Fruit fly (Drosophila melanogaster) whole organism, embryonic: Measurements from ENCODE around the gene janA.

Source experiments
- Asciz ChIP-seq: fragments of 200-800 bp; sonication (Bioruptor generic); optimal IDR thresholded peaks from 2 replicates; lab custom pipeline; 2017; ENCODE audit warnings: missing biosample characterization, mild to moderate bottlenecking, missing genetic modification characterization, missing genetic modification reagents
- Atf-2 ChIP-seq: fragments of 200-800 bp; sonication (Bioruptor generic); optimal IDR thresholded peaks from 2 replicates; lab custom pipeline; 2016; ENCODE audit warnings: missing biosample characterization, missing genetic modification characterization
- Bdp1 ChIP-seq: fragments of 200-800 bp; sonication (Bioruptor generic); optimal IDR thresholded peaks from 3 replicates; lab custom pipeline; 2016; ENCODE audit warnings: missing biosample characterization, missing genetic modification characterization
- CG10565 ChIP-seq: fragments of 200-800 bp; sonication (Bioruptor generic); optimal IDR thresholded peaks from 3 replicates; lab custom pipeline; 2016; ENCODE audit warnings: missing biosample characterization, mild to moderate bottlenecking, missing genetic modification characterization
- CG12071 ChIP-seq: fragments of 200-800 bp; sonication (Bioruptor generic); optimal IDR thresholded peaks from 3 replicates; lab custom pipeline; 2018; ENCODE audit warnings: missing biosample characterization, mild to moderate bottlenecking, missing genetic modification characterization
- CG2129 ChIP-seq: fragments of 200-800 bp; sonication (Bioruptor generic); IDR thresholded peaks from 2 replicates; pipeline ENCODE4 v1.3.6; 2022; ENCODE audit warnings: missing biosample characterization, missing genetic modification characterization; ENCODE audit not compliant: partially characterized antibody
- CG32532 ChIP-seq: fragments of 200-800 bp; sonication (Bioruptor generic); IDR thresholded peaks from 2 replicates; pipeline ENCODE4 v1.3.6; 2022; ENCODE audit warnings: missing biosample characterization, missing genetic modification characterization
- CG34376 ChIP-seq: fragments of 200-800 bp; sonication (Bioruptor generic); optimal IDR thresholded peaks from 2 replicates; lab custom pipeline; 2018; ENCODE audit warnings: missing biosample characterization, mild to moderate bottlenecking, missing genetic modification characterization
- CG4424 ChIP-seq: fragments of 200-800 bp; sonication (Bioruptor generic); optimal IDR thresholded peaks from 3 replicates; lab custom pipeline; 2016; ENCODE audit warnings: missing biosample characterization, missing genetic modification characterization
- CG6689 ChIP-seq: fragments of 200-800 bp; sonication (Bioruptor generic); IDR thresholded peaks from 2 replicates; pipeline ENCODE4 v1.3.6; 2022; ENCODE audit warnings: missing biosample characterization, missing genetic modification characterization
- CG9932 ChIP-seq: fragments of 200-800 bp; sonication (Bioruptor generic); IDR thresholded peaks from 2 replicates; pipeline ENCODE4 v1.3.6; 2022; ENCODE audit warnings: missing biosample characterization, missing genetic modification characterization
- Dfd ChIP-seq, 2 experiments: fragments of >200 bp; optimal IDR thresholded peaks; 2 replicates each; lab custom pipeline; 2017; ENCODE audit warnings: missing biosample characterization in 2 of 2, missing genetic modification characterization in 2 of 2
- Mrtf ChIP-seq: fragments of 200-800 bp; sonication (Bioruptor generic); IDR thresholded peaks from 3 replicates; pipeline ENCODE4 v1.3.6; 2022; ENCODE audit warnings: missing biosample characterization, missing genetic modification characterization
- NFAT ChIP-seq: fragments of 200-800 bp; sonication (Bioruptor generic); IDR thresholded peaks from 2 replicates; pipeline ENCODE4 v1.3.6; 2022; ENCODE audit warnings: missing biosample characterization, missing genetic modification characterization
- Oaz ChIP-seq: fragments of 200-800 bp; sonication (Bioruptor generic); IDR thresholded peaks from 2 replicates; pipeline ENCODE4 v1.3.6; 2022; ENCODE audit warnings: missing biosample characterization, missing genetic modification characterization
- Six4 ChIP-seq: fragments of 200-800 bp; sonication (Bioruptor generic); optimal IDR thresholded peaks from 2 replicates; lab custom pipeline; 2016; ENCODE audit warnings: missing biosample characterization, missing genetic modification characterization
- Sox102F ChIP-seq: fragments of 200-800 bp; sonication (Bioruptor generic); optimal IDR thresholded peaks from 2 replicates; lab custom pipeline; 2018; ENCODE audit warnings: missing biosample characterization, mild to moderate bottlenecking, missing genetic modification characterization, moderate library complexity
- Sry-δ ChIP-seq: fragments of 200-800 bp; sonication (Bioruptor generic); optimal IDR thresholded peaks from 2 replicates; lab custom pipeline; 2016; ENCODE audit warnings: missing biosample characterization, missing genetic modification characterization
- Taf1 ChIP-seq: fragments of 200-800 bp; sonication (Bioruptor generic); IDR thresholded peaks from 2 replicates; pipeline ENCODE4 v1.3.6; 2022; ENCODE audit warnings: missing biosample characterization, missing genetic modification characterization
- Usf ChIP-seq: fragments of 200-800 bp; sonication (Bioruptor generic); optimal IDR thresholded peaks from 2 replicates; lab custom pipeline; 2017; ENCODE audit warnings: missing genotype, missing biosample characterization, missing genetic modification characterization
- al ChIP-seq: fragments of 200-800 bp; sonication (Bioruptor generic); IDR thresholded peaks from 2 replicates; pipeline ENCODE4 v1.3.6; 2022; ENCODE audit warnings: missing biosample characterization, missing genetic modification characterization
- ase ChIP-seq: fragments of 200-800 bp; sonication (Bioruptor generic); IDR thresholded peaks from 3 replicates; pipeline ENCODE4 v1.3.6; 2022; ENCODE audit warnings: missing biosample characterization, missing genetic modification characterization
- ash1 ChIP-seq: fragments of 200-800 bp; sonication (Bioruptor generic); optimal IDR thresholded peaks from 2 replicates; lab custom pipeline; 2018; ENCODE audit warnings: missing biosample characterization, mild to moderate bottlenecking, missing genetic modification characterization
- bowl ChIP-seq: fragments of 200-800 bp; sonication (Bioruptor generic); IDR thresholded peaks from 2 replicates; pipeline ENCODE4 v1.3.6; 2022; ENCODE audit warnings: missing biosample characterization, missing genetic modification characterization
- danr ChIP-seq: fragments of 200-800 bp; sonication (Bioruptor generic); IDR thresholded peaks from 2 replicates; pipeline ENCODE4 v1.3.6; 2022; ENCODE audit warnings: missing biosample characterization, missing genetic modification characterization
- dm ChIP-seq: fragments of 200-800 bp; sonication (Bioruptor generic); optimal IDR thresholded peaks from 3 replicates; lab custom pipeline; 2016; ENCODE audit warnings: missing biosample characterization, missing genetic modification characterization
- dpn ChIP-seq, 2 experiments: fragments of 200-800 bp; sonication (Bioruptor generic); optimal IDR thresholded peaks; 3 replicates each; lab custom pipeline; 2016; ENCODE audit warnings: missing biosample characterization in 2 of 2, missing genetic modification characterization in 2 of 2
- ewg ChIP-seq: fragments of 200-800 bp; sonication (Bioruptor generic); optimal IDR thresholded peaks from 3 replicates; lab custom pipeline; 2017; ENCODE audit warnings: mild to moderate bottlenecking, missing biosample characterization, missing genetic modification reagents, missing genetic modification characterization
- eyg ChIP-seq: fragments of 200-800 bp; sonication (Bioruptor generic); optimal IDR thresholded peaks from 3 replicates; lab custom pipeline; 2016; ENCODE audit warnings: missing biosample characterization, missing genetic modification characterization
- ftz-f1 ChIP-seq: fragments of 200-800 bp; sonication (Bioruptor generic); optimal IDR thresholded peaks from 2 replicates; lab custom pipeline; 2016; ENCODE audit warnings: missing biosample characterization, missing genetic modification characterization
- gsb-n ChIP-seq: fragments of 200-800 bp; sonication (Bioruptor generic); optimal IDR thresholded peaks from 3 replicates; lab custom pipeline; 2018; ENCODE audit warnings: missing biosample characterization, mild to moderate bottlenecking, missing genetic modification characterization
- insv ChIP-seq, 2 experiments: fragments of 200-800 bp; sonication (Bioruptor generic); optimal IDR thresholded peaks; 3 replicates each; lab custom pipeline; 2016 to 2018; ENCODE audit warnings: missing biosample characterization in 2 of 2, missing genetic modification characterization in 2 of 2
- jigr1 ChIP-seq: fragments of 200-800 bp; sonication (Bioruptor generic); IDR thresholded peaks from 3 replicates; pipeline ENCODE4 v1.3.6; 2022; ENCODE audit warnings: missing biosample characterization, missing genetic modification characterization
- jumu ChIP-seq: fragments of 200-800 bp; sonication (Bioruptor generic); optimal IDR thresholded peaks from 3 replicates; lab custom pipeline; 2016; ENCODE audit warnings: missing biosample characterization, missing genetic modification characterization
- kah ChIP-seq: fragments of 200-800 bp; sonication (Bioruptor generic); optimal IDR thresholded peaks from 2 replicates; lab custom pipeline; 2018; ENCODE audit warnings: missing biosample characterization, mild to moderate bottlenecking, missing genetic modification characterization
- ken ChIP-seq: fragments of 200-800 bp; sonication (Bioruptor generic); IDR thresholded peaks from 3 replicates; pipeline ENCODE4 v1.3.6; 2022; ENCODE audit warnings: missing biosample characterization, missing genetic modification characterization
- lov ChIP-seq, 2 experiments: fragments of 200-800 bp in 1 of 2; fragments of >200 bp in 1 of 2; sonication (Bioruptor generic) in 1 of 2; IDR thresholded peaks in 1 of 2; optimal IDR thresholded peaks in 1 of 2; 2 replicates in 1 of 2; 3 replicates in 1 of 2; pipeline versions ENCODE4 v1.3.6 to Lab custom; 2017 to 2022; ENCODE audit warnings: missing biosample characterization in 1 of 2, missing genetic modification characterization in 1 of 2
- maf-S ChIP-seq: fragments of 200-800 bp; sonication (Bioruptor generic); optimal IDR thresholded peaks from 2 replicates; lab custom pipeline; 2016; ENCODE audit warnings: missing biosample characterization, missing genetic modification characterization
- nau ChIP-seq: fragments of 200-800 bp; sonication (Bioruptor generic); optimal IDR thresholded peaks from 3 replicates; lab custom pipeline; 2017; ENCODE audit warnings: missing biosample characterization, mild to moderate bottlenecking, missing genetic modification characterization, missing genetic modification reagents
- pan ChIP-seq, 4 experiments: fragments of >200 bp in 3 of 4; fragments of 200-800 bp in 1 of 4; sonication (Bioruptor generic) in 1 of 4; optimal IDR thresholded peaks in 3 of 4; IDR thresholded peaks in 1 of 4; 2 replicates each; pipeline versions ENCODE4 v1.3.6 to Lab custom; 2017 to 2022; ENCODE audit warnings: missing biosample characterization in 2 of 4, missing genetic modification characterization in 2 of 4, mixed read lengths in 1 of 4
- pum ChIP-seq: fragments of 200-800 bp; sonication (Bioruptor generic); optimal IDR thresholded peaks from 2 replicates; lab custom pipeline; 2016; ENCODE audit warnings: missing biosample characterization, missing genetic modification characterization
- schlank ChIP-seq: fragments of 200-800 bp; sonication (Bioruptor generic); optimal IDR thresholded peaks from 2 replicates; lab custom pipeline; 2018; ENCODE audit warnings: missing biosample characterization, mild to moderate bottlenecking, missing genetic modification characterization
- sima ChIP-seq: fragments of 200-800 bp; sonication (Bioruptor generic); optimal IDR thresholded peaks from 2 replicates; lab custom pipeline; 2016; ENCODE audit warnings: missing biosample characterization, missing genetic modification characterization
- sqz ChIP-seq: fragments of 200-800 bp; sonication (Bioruptor generic); optimal IDR thresholded peaks from 3 replicates; lab custom pipeline; 2018; ENCODE audit warnings: missing biosample characterization, mild to moderate bottlenecking, missing genetic modification characterization
- stc ChIP-seq: fragments of 200-800 bp; sonication (Bioruptor generic); IDR thresholded peaks from 2 replicates; pipeline ENCODE4 v1.3.6; 2022; ENCODE audit warnings: missing biosample characterization, missing genetic modification characterization
- tio ChIP-seq: fragments of 200-800 bp; sonication (Bioruptor generic); optimal IDR thresholded peaks from 2 replicates; lab custom pipeline; 2017; ENCODE audit warnings: missing biosample characterization, missing genetic modification characterization, inconsistent platforms
- z ChIP-seq: fragments of 200-800 bp; sonication (Bioruptor generic); IDR thresholded peaks from 3 replicates; pipeline ENCODE4 v1.3.6; 2022; ENCODE audit warnings: missing biosample characterization, missing genetic modification characterization
- zen ChIP-seq: fragments of 200-800 bp; sonication (Bioruptor generic); optimal IDR thresholded peaks from 3 replicates; lab custom pipeline; 2018; ENCODE audit warnings: missing biosample characterization, mild to moderate bottlenecking, missing genetic modification characterization, moderate library complexity
- zfh2 ChIP-seq: fragments of 200-800 bp; sonication (Bioruptor generic); optimal IDR thresholded peaks from 2 replicates; lab custom pipeline; 2016; ENCODE audit warnings: missing biosample characterization, missing genetic modification characterization

janA gene

dm6 chr3R:30056592-30057135 is 17.3 kb upstream of the janA start, which contains the start of the genes CG7950 and Rpp14a (continued):
- TF ChIP-seq Oaz (GFP tag; lab: Robert Waterston, UW) (0 out of 2 replicates have a peak, but pooled peaks have one; percentile 33), danr (GFP tag; lab: Robert Waterston, UW) (peak; percentile 54), z (GFP tag; lab: Robert Waterston, UW) (peak; percentile 21; the same call in 1 of the 3 replicates), Taf1 (peak; percentile 73), pum (GFP tag; lab: Kevin White, UChicago) (peak; percentile 73), pan (optimal IDR thresholded peaks at IDR 0.05; lab: Kevin White, UChicago) (no peak), pan (GFP tag; optimal IDR thresholded peaks at IDR 0.05 in 1 of 2, IDR thresholded peaks at IDR 0.05 in 1 of 2) (peak in 1 of 2 experiments; percentile 79), Mrtf (peak; percentile 57), CG2129 (GFP tag; lab: Robert Waterston, UW) (no peak), Six4 (peak; percentile 57), CG32532 (GFP tag; lab: Robert Waterston, UW) (peak; percentile 86), ken (GFP tag; lab: Robert Waterston, UW) (peak; percentile 82), nau (GFP tag; lab: Kevin White, UChicago) (peak; percentile 36), al (GFP tag; lab: Robert Waterston, UW) (peak; percentile 75; the same call in 1 of the 2 replicates), bowl (GFP tag; lab: Robert Waterston, UW) (0 out of 2 replicates have a peak, but pooled peaks have one; percentile 37), ash1 (GFP tag; lab: Kevin White, UChicago) (no peak), Dfd (GFP tag; optimal IDR thresholded peaks at IDR 0.05; lab: Kevin White, UChicago) (no peak), Asciz (peak; percentile 28), sima (GFP tag; lab: Kevin White, UChicago) (peak; percentile 69), insv (GFP tag; optimal IDR thresholded peaks at IDR 0.05; lab: Kevin White, UChicago) (peak in 1 of 2 experiments; percentile 2), kah (no peak), ftz-f1 (GFP tag; lab: Kevin White, UChicago) (no peak), jumu (peak; percentile 73), CG9932 (GFP tag; lab: Robert Waterston, UW) (peak; percentile 93), zfh2 (GFP tag; lab: Kevin White, UChicago) (peak; percentile 89), CG12071 (peak; percentile 19), zen (tag; lab: Kevin White, UChicago) (peak; percentile 75), NFAT (GFP tag; lab: Robert Waterston, UW) (peak; percentile 59), CG34376 (GFP tag; lab: Kevin White, UChicago) (peak; percentile 58), ewg (GFP tag; lab: Kevin White, UChicago) (peak; percentile 48), CG4424 (GFP tag; lab: Kevin White, UChicago) (peak; percentile 73), CG10565 (GFP tag; lab: Kevin White, UChicago) (no peak), Atf-2 (peak; percentile 45), CG6689 (GFP tag; lab: Robert Waterston, UW) (peak; percentile 70), lov (optimal IDR thresholded peaks at IDR 0.05; lab: Kevin White, UChicago) (no peak), lov (GFP tag; IDR thresholded peaks at IDR 0.05; lab: Robert Waterston, UW) (0 out of 3 replicates have a peak, but pooled peaks have one; percentile 27), gsb-n (peak; percentile 42), Bdp1 (GFP tag; lab: Kevin White, UChicago) (peak; percentile 71), Sox102F (GFP tag; lab: Kevin White, UChicago) (peak; percentile 85), jigr1 (GFP tag; lab: Robert Waterston, UW) (no peak), Usf (GFP tag; lab: Kevin White, UChicago) (peak; percentile 27), dpn (GFP tag; optimal IDR thresholded peaks at IDR 0.05; lab: Kevin White, UChicago) (peak; percentile 78 to 79), dm (GFP tag; lab: Kevin White, UChicago) (peak; percentile 69), sqz (GFP tag; lab: Kevin White, UChicago) (peak; percentile 16), ase (GFP tag; lab: Robert Waterston, UW) (peak; percentile 64; the same call in 2 of the 3 replicates), Sry-δ (GFP tag; lab: Kevin White, UChicago) (peak; percentile 57), eyg (GFP tag; lab: Kevin White, UChicago) (peak; percentile 57), stc (GFP tag; lab: Robert Waterston, UW) (peak; percentile 61; the same call in 1 of the 2 replicates), maf-S (GFP tag; lab: Kevin White, UChicago) (peak; percentile 74), tio (peak; percentile 65), schlank (tag; lab: Kevin White, UChicago) (peak; percentile 58)
